Worm (Caenorhabditis elegans): ENCODE results near the gene lin-32.

Gene lin-32

DNA sequence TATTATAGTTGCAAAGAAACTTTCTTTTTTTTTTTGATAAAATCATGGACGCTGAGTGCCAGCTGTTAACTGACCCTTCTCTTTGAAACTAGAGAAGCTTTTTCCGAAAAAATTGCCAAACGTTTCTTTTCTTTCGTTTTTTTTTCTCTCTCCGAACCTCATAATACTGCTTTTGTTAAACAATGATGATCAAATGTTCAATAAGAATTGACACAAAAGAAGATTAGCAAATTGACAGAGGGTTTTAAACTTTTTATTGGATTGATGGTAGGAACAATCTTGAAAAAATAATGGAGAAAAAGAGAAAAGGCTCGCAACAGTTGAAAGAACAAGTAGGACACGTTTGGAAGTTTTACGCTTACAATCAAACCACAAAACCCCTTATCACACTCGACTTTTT is 9.1 kb downstream of the lin-32 start, which contains the start of gene hex-1:
Gene hex-1 (plus strand): TSS at position 301 of the 400 bp plus-strand sequence.
- no peak for TF ChIP-seq drap-1 (GFP tag; optimal IDR thresholded peaks at IDR 0.05)
- no peak for TF ChIP-seq lin-32 (GFP tag; optimal IDR thresholded peaks at IDR 0.05)
- TF ChIP-seq cnd-1 (tag; optimal IDR thresholded peaks at IDR 0.05) = no peak
- TF ChIP-seq flh-1 (GFP tag; optimal IDR thresholded peaks at IDR 0.05) = no peak
- TF ChIP-seq elt-1 (tag; optimal IDR thresholded peaks at IDR 0.05; ENCODE audit: borderline replicate concordance, insufficient read depth) = no peak
- no peak for TF ChIP-seq ceh-39 (tag; optimal IDR thresholded peaks at IDR 0.05)
- no peak for TF ChIP-seq unc-39 (tag; optimal IDR thresholded peaks at IDR 0.05)
- TF ChIP-seq nhr-237 (tag; optimal IDR thresholded peaks at IDR 0.05) = no peak
- no peak for TF ChIP-seq nhr-76 (tag; optimal IDR thresholded peaks at IDR 0.05)
- no peak for TF ChIP-seq unc-120 (tag; optimal IDR thresholded peaks at IDR 0.05; ENCODE audit: poor library complexity, severe bottlenecking)
- TF ChIP-seq nhr-2 (tag; optimal IDR thresholded peaks at IDR 0.05) = no peak
- TF ChIP-seq pha-4 (tag; optimal IDR thresholded peaks at IDR 0.05) = no peak
- TF ChIP-seq sem-2 (GFP tag; optimal IDR thresholded peaks at IDR 0.05) = no peak
- no peak for TF ChIP-seq elt-3 (tag; optimal IDR thresholded peaks at IDR 0.05)
- TF ChIP-seq ham-2 (GFP tag; optimal IDR thresholded peaks at IDR 0.05) = no peak
- no peak for TF ChIP-seq ztf-11 (tag; optimal IDR thresholded peaks at IDR 0.05)
- TF ChIP-seq ces-1 (GFP tag; optimal IDR thresholded peaks at IDR 0.05) = no peak

- no peak for TF ChIP-seq ztf-11 (tag; optimal IDR thresholded peaks at IDR 0.05)
- no peak for TF ChIP-seq ceh-43 (GFP tag; optimal IDR thresholded peaks at IDR 0.05)
- no peak for TF ChIP-seq zip-8 (tag; optimal IDR thresholded peaks at IDR 0.05)
- TF ChIP-seq sptf-1 (tag; optimal IDR thresholded peaks at IDR 0.05) = no peak
- TF ChIP-seq snpc-4 (tag; optimal IDR thresholded peaks at IDR 0.05) = no peak
- TF ChIP-seq lin-32 (GFP tag; optimal IDR thresholded peaks at IDR 0.05) = no peak
- TF ChIP-seq ces-1 (GFP tag; optimal IDR thresholded peaks at IDR 0.05) = no peak
- no peak for TF ChIP-seq bed-3 (GFP tag; optimal IDR thresholded peaks at IDR 0.05)
- no peak for TF ChIP-seq hlh-1 (tag; optimal IDR thresholded peaks at IDR 0.05)
- TF ChIP-seq M03D4.4 (tag; optimal IDR thresholded peaks at IDR 0.05) = no peak
- no peak for TF ChIP-seq flh-1 (GFP tag; optimal IDR thresholded peaks at IDR 0.05)
- no peak for TF ChIP-seq tbx-8 (GFP tag; optimal IDR thresholded peaks at IDR 0.05)
- no peak for TF ChIP-seq ham-2 (GFP tag; optimal IDR thresholded peaks at IDR 0.05)
- TF ChIP-seq unc-39 (tag; optimal IDR thresholded peaks at IDR 0.05) = no peak
- TF ChIP-seq nhr-12 (tag; optimal IDR thresholded peaks at IDR 0.05) = no peak
- no peak for TF ChIP-seq nhr-76 (tag; optimal IDR thresholded peaks at IDR 0.05)
- TF ChIP-seq elt-1 (tag; optimal IDR thresholded peaks at IDR 0.05; ENCODE audit: borderline replicate concordance, insufficient read depth) = no peak
- TF ChIP-seq sem-2 (GFP tag; optimal IDR thresholded peaks at IDR 0.05) = no peak
- no peak for TF ChIP-seq elt-3 (tag; optimal IDR thresholded peaks at IDR 0.05)
- no peak for TF ChIP-seq mep-1 (tag; optimal IDR thresholded peaks at IDR 0.05)
Measured at ce11 chrX:2219453-2219852, 10.5 kb downstream of the lin-32 start.

DNA sequence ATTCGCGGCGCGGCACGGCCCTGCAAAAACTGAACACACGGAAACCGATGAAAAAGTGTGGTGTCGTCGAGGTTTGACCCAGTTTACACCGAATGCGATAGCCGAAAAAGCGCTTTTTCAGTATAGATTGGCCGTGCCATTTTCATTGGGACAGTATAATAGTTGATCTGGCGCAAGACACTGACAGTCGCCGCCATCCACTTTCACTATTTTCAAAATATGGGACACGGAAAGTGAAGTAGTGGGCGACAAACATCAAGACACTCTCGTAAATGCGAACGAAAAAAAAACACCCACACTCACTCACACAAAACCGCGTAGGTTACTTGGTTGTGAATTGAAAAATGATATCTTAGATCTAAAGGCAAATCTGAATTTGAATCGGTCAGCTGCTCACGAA is 10.9 kb downstream of the lin-32 start:
- TF ChIP-seq tbx-8 (GFP tag; optimal IDR thresholded peaks at IDR 0.05) = no peak
- TF ChIP-seq unc-62 (GFP tag; optimal IDR thresholded peaks at IDR 0.05) = no peak
- TF ChIP-seq blmp-1 (tag; optimal IDR thresholded peaks at IDR 0.05) = peak; percentile 52
- no peak for TF ChIP-seq nhr-28 (tag; optimal IDR thresholded peaks at IDR 0.05)
- TF ChIP-seq elt-3 (tag; optimal IDR thresholded peaks at IDR 0.05) = no peak
- TF ChIP-seq ceh-83 (GFP tag; optimal IDR thresholded peaks at IDR 0.05) = no peak
- TF ChIP-seq nhr-237 (tag; optimal IDR thresholded peaks at IDR 0.05) = no peak
- TF ChIP-seq unc-120 (tag; optimal IDR thresholded peaks at IDR 0.05; ENCODE audit: poor library complexity, severe bottlenecking) = no peak
- peak; percentile 45 for TF ChIP-seq lin-32 (GFP tag; optimal IDR thresholded peaks at IDR 0.05)
- no peak for TF ChIP-seq ces-1 (GFP tag; optimal IDR thresholded peaks at IDR 0.05)

- TF ChIP-seq ceh-39 (tag; optimal IDR thresholded peaks at IDR 0.05) (no peak), hlh-1 (tag; optimal IDR thresholded peaks at IDR 0.05) (no peak), ceh-43 (GFP tag; optimal IDR thresholded peaks at IDR 0.05) (no peak), nhr-2 (tag; optimal IDR thresholded peaks at IDR 0.05) (no peak), ztf-11 (tag; optimal IDR thresholded peaks at IDR 0.05) (no peak), unc-39 (tag; optimal IDR thresholded peaks at IDR 0.05) (no peak), ham-2 (GFP tag; optimal IDR thresholded peaks at IDR 0.05) (peak; percentile 84), blmp-1 (tag; optimal IDR thresholded peaks at IDR 0.05) (no peak), lin-13 (tag; optimal IDR thresholded peaks at IDR 0.05) (no peak), tbx-8 (GFP tag; optimal IDR thresholded peaks at IDR 0.05) (no peak), nhr-237 (tag; optimal IDR thresholded peaks at IDR 0.05) (no peak), ces-1 (GFP tag; optimal IDR thresholded peaks at IDR 0.05) (no peak), sem-2 (GFP tag; optimal IDR thresholded peaks at IDR 0.05) (no peak), bed-3 (GFP tag; optimal IDR thresholded peaks at IDR 0.05) (no peak), cnd-1 (tag; optimal IDR thresholded peaks at IDR 0.05) (no peak), zip-8 (tag; optimal IDR thresholded peaks at IDR 0.05) (no peak), lin-32 (GFP tag; optimal IDR thresholded peaks at IDR 0.05) (no peak), mab-5 (tag; optimal IDR thresholded peaks at IDR 0.05) (no peak), M03D4.4 (tag; optimal IDR thresholded peaks at IDR 0.05) (peak; percentile 3), mep-1 (tag; optimal IDR thresholded peaks at IDR 0.05) (no peak), nhr-76 (tag; optimal IDR thresholded peaks at IDR 0.05) (no peak), mls-2 (tag; optimal IDR thresholded peaks at IDR 0.05) (peak; percentile 48), sptf-1 (tag; optimal IDR thresholded peaks at IDR 0.05) (peak; percentile 67), pha-4 (tag; optimal IDR thresholded peaks at IDR 0.05) (no peak), lsy-2 (tag; optimal IDR thresholded peaks at IDR 0.05) (no peak), unc-120 (tag; optimal IDR thresholded peaks at IDR 0.05; ENCODE audit: poor library complexity, severe bottlenecking) (no peak), ceh-83 (GFP tag; optimal IDR thresholded peaks at IDR 0.05) (no peak)
Measured at ce11 chrX:2216662-2217061, 13.3 kb downstream of the lin-32 start.
